Fruit fly (Drosophila melanogaster) Kc167 (cell line): Measurements from ENCODE around the gene vkg.

Experiments
- Myc ChIP-seq: fragments of >200 bp; optimal IDR thresholded peaks from 2 replicates; lab custom pipeline; 2017; ENCODE audit warnings: missing external identifiers
- Sin3A ChIP-seq: fragments of >200 bp; optimal IDR thresholded peaks from 2 replicates; lab custom pipeline; 2018; ENCODE audit warnings: missing external identifiers
- h ChIP-seq: fragments of >200 bp; optimal IDR thresholded peaks from 3 replicates; lab custom pipeline; 2018; ENCODE audit warnings: missing external identifiers
- insv ChIP-seq: fragments of >200 bp; optimal IDR thresholded peaks from 3 replicates; lab custom pipeline; 2018; ENCODE audit warnings: missing external identifiers
- psq ChIP-seq: fragments of >200 bp; optimal IDR thresholded peaks from 2 replicates; lab custom pipeline; 2017; ENCODE audit warnings: missing external identifiers
- ttk ChIP-seq: sonication (Bioruptor generic); optimal IDR thresholded peaks from 2 replicates; lab custom pipeline; 2017; ENCODE audit warnings: missing external identifiers

vkg gene

DNA sequence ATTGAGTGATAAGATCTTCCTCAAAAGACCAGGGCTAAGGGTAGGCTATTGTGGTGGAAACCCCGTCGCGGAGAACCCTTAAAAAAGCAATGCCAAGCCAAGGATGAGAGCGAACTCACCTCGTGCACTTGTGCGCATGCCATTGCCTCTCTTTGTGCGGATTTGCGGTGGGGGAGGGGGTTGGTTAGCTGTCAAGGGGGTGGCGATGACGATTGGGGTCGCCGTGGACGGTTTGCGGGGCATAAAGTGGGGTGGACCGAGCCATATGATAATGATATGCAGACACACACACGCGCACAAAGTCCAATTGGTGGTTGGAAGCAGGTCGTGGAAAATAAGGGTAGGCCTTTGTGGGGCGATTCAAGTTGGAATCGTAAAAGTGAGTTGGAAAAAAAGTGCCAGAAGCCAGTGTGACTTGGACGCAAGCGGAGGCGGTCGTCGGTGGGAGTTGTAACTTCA, 9.4 kb upstream of the vkg start, which contains the start of the genes CG14042 and SP555:
TSS of gene CG14042 (plus strand) at position 308 of the 459 bp plus-strand sequence.
TSS of gene SP555 (plus strand) at position 308 of the 459 bp plus-strand sequence.
- TF ChIP-seq Myc (lab: Kevin White, UChicago) (no peak), insv (lab: Kevin White, UChicago) (no peak), Sin3A (no peak), ttk (lab: Kevin White, UChicago) (no peak), psq (lab: Kevin White, UChicago) (no peak), h (lab: Kevin White, UChicago) (no peak)

DNA sequence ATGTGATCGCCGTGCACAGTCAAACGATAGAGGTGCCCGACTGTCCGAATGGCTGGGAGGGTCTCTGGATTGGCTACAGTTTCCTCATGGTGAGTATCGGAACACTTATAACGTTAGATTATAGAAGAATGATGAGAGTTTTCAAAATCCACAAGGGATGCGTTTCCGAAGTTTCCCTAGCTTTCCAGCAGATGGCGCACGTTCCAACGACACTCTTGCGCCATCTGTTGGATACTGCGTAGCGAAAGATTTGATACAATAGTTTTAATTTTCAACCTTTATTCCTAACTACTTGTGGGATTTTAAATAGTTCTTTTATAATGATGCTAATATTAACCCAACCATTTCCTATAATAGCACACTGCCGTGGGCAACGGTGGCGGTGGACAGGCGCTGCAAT, 8.1 kb upstream of the vkg start:
- no peak for TF ChIP-seq ttk (lab: Kevin White, UChicago)
- no peak for TF ChIP-seq insv (lab: Kevin White, UChicago)
- TF ChIP-seq Myc (lab: Kevin White, UChicago) = no peak
- no peak for TF ChIP-seq psq (lab: Kevin White, UChicago)
- no peak for TF ChIP-seq h (lab: Kevin White, UChicago)
- no peak for TF ChIP-seq Sin3A

DNA sequence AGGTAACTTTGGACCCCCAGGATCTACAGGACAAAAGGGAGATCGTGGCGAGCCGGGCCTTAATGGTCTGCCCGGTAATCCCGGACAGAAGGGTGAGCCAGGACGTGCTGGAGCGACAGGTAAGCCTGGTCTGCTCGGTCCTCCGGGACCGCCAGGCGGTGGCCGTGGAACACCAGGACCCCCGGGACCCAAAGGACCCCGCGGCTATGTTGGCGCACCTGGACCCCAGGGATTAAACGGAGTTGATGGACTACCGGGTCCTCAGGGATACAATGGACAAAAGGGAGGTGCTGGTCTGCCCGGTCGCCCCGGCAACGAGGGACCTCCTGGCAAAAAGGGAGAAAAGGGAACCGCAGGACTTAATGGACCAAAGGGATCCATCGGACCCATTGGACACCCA, 3.9 kb upstream of the vkg start:
- no peak for TF ChIP-seq Myc (lab: Kevin White, UChicago)
- no peak for TF ChIP-seq psq (lab: Kevin White, UChicago)
- no peak for TF ChIP-seq Sin3A
- TF ChIP-seq insv (lab: Kevin White, UChicago) = no peak
- TF ChIP-seq h (lab: Kevin White, UChicago) = no peak
- no peak for TF ChIP-seq ttk (lab: Kevin White, UChicago)

DNA sequence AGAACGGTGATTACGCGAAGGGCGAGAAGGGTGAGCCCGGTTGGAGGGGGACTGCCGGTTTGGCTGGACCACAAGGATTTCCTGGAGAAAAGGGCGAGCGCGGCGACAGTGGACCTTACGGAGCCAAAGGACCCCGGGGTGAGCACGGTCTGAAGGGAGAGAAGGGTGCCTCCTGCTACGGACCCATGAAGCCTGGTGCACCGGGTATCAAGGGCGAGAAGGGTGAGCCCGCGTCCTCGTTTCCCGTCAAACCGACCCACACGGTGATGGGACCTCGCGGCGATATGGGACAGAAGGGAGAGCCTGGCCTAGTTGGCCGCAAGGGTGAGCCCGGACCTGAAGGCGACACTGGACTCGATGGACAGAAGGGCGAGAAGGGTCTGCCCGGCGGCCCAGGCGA, 3.4 kb upstream of the vkg start:
- no peak for TF ChIP-seq h (lab: Kevin White, UChicago)
- TF ChIP-seq insv (lab: Kevin White, UChicago) = no peak
- no peak for TF ChIP-seq psq (lab: Kevin White, UChicago)

- TF ChIP-seq Myc (lab: Kevin White, UChicago) = no peak
- TF ChIP-seq Sin3A = no peak
- no peak for TF ChIP-seq psq (lab: Kevin White, UChicago)
- no peak for TF ChIP-seq ttk (lab: Kevin White, UChicago)
- TF ChIP-seq insv (lab: Kevin White, UChicago) = no peak
- no peak for TF ChIP-seq h (lab: Kevin White, UChicago)
These were observed 2.5 kb upstream of the vkg start for dm6 chr2L:5030535-5030934.

DNA sequence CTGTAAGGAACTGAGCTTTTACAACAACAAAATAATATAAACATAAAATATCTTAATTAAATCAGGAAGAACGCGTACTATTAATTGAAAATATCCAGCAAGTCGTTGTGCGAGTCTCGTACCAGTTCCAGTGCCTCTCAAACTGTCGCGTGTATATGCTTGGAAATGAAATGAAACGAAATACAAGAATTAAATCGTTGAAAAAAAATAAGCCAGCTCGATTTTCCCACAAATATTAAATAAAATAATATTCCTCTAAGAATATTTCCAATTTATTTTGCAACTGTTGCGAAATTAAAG, 1.8 kb upstream of the vkg start:
- TF ChIP-seq Myc (lab: Kevin White, UChicago) = no peak
- no peak for TF ChIP-seq h (lab: Kevin White, UChicago)
- no peak for TF ChIP-seq insv (lab: Kevin White, UChicago)
- no peak for TF ChIP-seq Sin3A
- no peak for TF ChIP-seq psq (lab: Kevin White, UChicago)
- no peak for TF ChIP-seq ttk (lab: Kevin White, UChicago)

DNA sequence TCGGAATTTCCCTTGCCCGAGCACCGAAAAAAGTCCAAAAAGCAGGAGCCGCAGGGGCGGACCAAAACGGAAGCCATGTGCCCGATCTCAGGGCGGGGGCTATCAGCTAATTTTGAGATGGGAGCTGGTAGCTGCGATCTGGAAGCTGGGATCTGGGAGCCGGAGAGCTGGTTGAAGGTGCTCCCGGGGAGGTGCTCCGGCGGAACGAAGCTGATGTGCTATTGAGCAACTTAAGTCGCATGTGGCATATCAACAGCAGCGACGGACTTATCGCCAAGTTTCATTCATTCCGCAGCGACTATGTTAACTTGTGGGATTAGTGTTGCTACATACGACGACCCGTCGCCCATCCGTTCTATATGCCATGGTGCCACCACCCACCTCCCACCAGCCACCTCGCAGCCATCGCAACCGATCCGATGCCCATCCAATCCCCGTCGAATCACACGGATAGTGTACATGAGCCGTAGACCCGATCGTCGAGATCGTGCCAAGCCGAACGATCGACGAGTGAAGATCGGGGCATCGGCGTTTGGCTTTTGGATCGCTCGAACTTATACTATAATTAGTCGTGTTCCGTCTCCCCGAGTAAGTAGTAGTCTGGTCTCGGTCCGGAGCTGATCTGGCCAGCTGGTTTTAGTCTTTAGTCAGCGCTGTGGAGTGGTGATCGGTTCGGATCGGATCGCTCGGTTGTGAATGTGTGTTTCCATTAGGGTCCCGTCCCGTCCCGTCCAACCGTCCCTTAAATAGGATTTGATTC, 1.2 kb upstream of the vkg start, which contains the start of gene Col4a1:
TSS of gene Col4a1 (plus strand) at position 561 of the 760 bp plus-strand sequence.
- no peak for TF ChIP-seq Myc (lab: Kevin White, UChicago)
- TF ChIP-seq psq (lab: Kevin White, UChicago) = no peak
- no peak for TF ChIP-seq h (lab: Kevin White, UChicago)
- TF ChIP-seq insv (lab: Kevin White, UChicago) = no peak
- TF ChIP-seq Sin3A = no peak
- TF ChIP-seq ttk (lab: Kevin White, UChicago) = no peak

dm6 chr2L:5027321-5028069, 496 bp downstream of the vkg start:
- no peak for TF ChIP-seq psq (lab: Kevin White, UChicago)
- TF ChIP-seq ttk (lab: Kevin White, UChicago) = no peak
- no peak for TF ChIP-seq Sin3A
- no peak for TF ChIP-seq h (lab: Kevin White, UChicago)
- TF ChIP-seq Myc (lab: Kevin White, UChicago) = no peak
- TF ChIP-seq insv (lab: Kevin White, UChicago) = no peak

DNA sequence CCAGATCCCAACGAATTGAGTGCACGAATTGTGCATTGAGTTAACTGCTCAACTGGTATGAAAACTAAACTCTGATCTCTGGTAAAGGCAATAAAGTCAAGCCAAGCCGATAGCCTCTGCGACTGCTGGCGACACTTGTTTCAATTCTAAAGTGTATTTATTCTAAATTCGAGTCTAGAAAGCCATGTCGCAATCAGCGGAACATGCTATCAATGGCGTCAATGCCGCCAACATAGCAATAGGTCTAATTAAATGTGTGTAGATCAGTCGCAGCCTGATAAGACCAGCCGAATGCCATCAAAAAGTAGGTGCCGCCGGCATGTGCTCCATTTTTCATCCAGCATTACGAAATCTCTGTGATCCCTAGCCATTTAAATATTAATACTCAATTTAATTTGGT, 2.4 kb downstream of the vkg start:
- TF ChIP-seq insv (lab: Kevin White, UChicago) (no peak), ttk (lab: Kevin White, UChicago) (no peak), h (lab: Kevin White, UChicago) (no peak), psq (lab: Kevin White, UChicago) (no peak), Sin3A (no peak), Myc (lab: Kevin White, UChicago) (no peak)

dm6 chr2L:5022602-5023001, 5.4 kb downstream of the vkg start:
- TF ChIP-seq Myc (lab: Kevin White, UChicago) = no peak
- no peak for TF ChIP-seq insv (lab: Kevin White, UChicago)
- TF ChIP-seq ttk (lab: Kevin White, UChicago) = no peak
- no peak for TF ChIP-seq h (lab: Kevin White, UChicago)
- TF ChIP-seq Sin3A = no peak
- TF ChIP-seq psq (lab: Kevin White, UChicago) = no peak

DNA sequence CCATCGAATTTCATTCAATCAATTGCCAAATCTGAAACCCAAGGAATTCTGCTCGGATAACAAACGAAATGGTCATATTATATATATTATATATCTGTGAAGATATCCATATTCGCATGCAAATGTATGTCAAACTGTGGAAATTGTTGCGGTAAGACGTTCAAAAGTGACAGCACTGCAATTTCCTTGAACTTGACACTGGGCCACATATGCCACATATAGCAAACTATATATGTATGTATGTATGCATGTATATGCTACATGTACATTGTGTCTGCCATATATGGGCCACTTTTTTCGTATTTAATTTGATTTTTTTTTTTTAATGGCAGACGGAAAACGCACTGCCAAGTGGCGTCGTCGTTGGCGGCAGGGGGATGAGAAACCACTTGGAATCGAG, 7.5 kb downstream of the vkg start:
- TF ChIP-seq insv (lab: Kevin White, UChicago) (no peak), Myc (lab: Kevin White, UChicago) (no peak), Sin3A (no peak), ttk (lab: Kevin White, UChicago) (no peak), psq (lab: Kevin White, UChicago) (no peak), h (lab: Kevin White, UChicago) (no peak)
